Fruit fly (Drosophila melanogaster) whole organism, wandering third instar larva: Measurements from ENCODE around the gene Trax.

Experiments used
- Abd-B ChIP-seq: fragments of >200 bp; optimal IDR thresholded peaks from 2 replicates; lab custom pipeline; 2017; ENCODE audit warnings: missing biosample characterization, missing genetic modification characterization
- CG32264 ChIP-seq: fragments of 200-800 bp; sonication (Bioruptor generic); optimal IDR thresholded peaks from 2 replicates; lab custom pipeline; 2016; ENCODE audit warnings: missing biosample characterization, missing genetic modification characterization
- CG9705 ChIP-seq: fragments of 200-800 bp; sonication (Bioruptor generic); optimal IDR thresholded peaks from 2 replicates; lab custom pipeline; 2018; ENCODE audit warnings: missing biosample characterization, mild to moderate bottlenecking, missing genetic modification characterization
- CrebA ChIP-seq: fragments of 200-800 bp; sonication (Bioruptor generic); optimal IDR thresholded peaks from 2 replicates; lab custom pipeline; 2016; ENCODE audit warnings: missing biosample characterization, mild to moderate bottlenecking, missing genetic modification characterization, borderline replicate concordance
- Dfd ChIP-seq: fragments of >200 bp; optimal IDR thresholded peaks from 2 replicates; lab custom pipeline; 2017; ENCODE audit warnings: missing biosample characterization, missing genetic modification characterization
- Dif ChIP-seq: fragments of 200-275, 200-300 bp; sonication (Bioruptor generic); optimal IDR thresholded peaks from 2 replicates; lab custom pipeline; 2018; ENCODE audit warnings: missing biosample characterization, missing genetic modification characterization; ENCODE audit not compliant: partially characterized antibody
- GATAd ChIP-seq: sonication (Bioruptor generic); optimal IDR thresholded peaks from 2 replicates; lab custom pipeline; 2016; ENCODE audit warnings: missing biosample characterization, missing genetic modification characterization
- HLH106 ChIP-seq: fragments of 200-800 bp; optimal IDR thresholded peaks from 3 replicates; lab custom pipeline; 2019; ENCODE audit warnings: missing biosample characterization, mild to moderate bottlenecking, missing genetic modification characterization, moderate library complexity
- Hnf4 ChIP-seq: fragments of 200-800 bp; sonication (Bioruptor generic); optimal IDR thresholded peaks from 2 replicates; lab custom pipeline; 2016; ENCODE audit warnings: missing biosample characterization, mild to moderate bottlenecking, missing genetic modification characterization
- Hr78 ChIP-seq: fragments of >200 bp; optimal IDR thresholded peaks from 2 replicates; lab custom pipeline; 2017; ENCODE audit warnings: missing biosample characterization, missing genetic modification characterization
- Hr83 ChIP-seq: fragments of 200-300 bp; sonication (Bioruptor generic); optimal IDR thresholded peaks from 2 replicates; lab custom pipeline; 2016; ENCODE audit warnings: missing biosample characterization, mild to moderate bottlenecking, missing genetic modification characterization, moderate library complexity; ENCODE audit not compliant: poor library complexity, severe bottlenecking
- Jra ChIP-seq: sonication (Bioruptor generic); optimal IDR thresholded peaks from 2 replicates; lab custom pipeline; 2016; ENCODE audit warnings: missing biosample characterization, missing genetic modification characterization
- Mio ChIP-seq: sonication (Bioruptor generic); optimal IDR thresholded peaks from 2 replicates; lab custom pipeline; 2016; ENCODE audit warnings: missing biosample characterization, missing genetic modification characterization
- Myc ChIP-seq: fragments of >200 bp; optimal IDR thresholded peaks from 2 replicates; lab custom pipeline; 2017
- N ChIP-seq: fragments of >200 bp; optimal IDR thresholded peaks from 2 replicates; lab custom pipeline; 2018; ENCODE audit warnings: missing biosample characterization, missing external identifiers, missing genetic modification characterization
- OdsH ChIP-seq: fragments of 200-800 bp; sonication (Bioruptor generic); optimal IDR thresholded peaks from 2 replicates; lab custom pipeline; 2016; ENCODE audit warnings: missing biosample characterization, mild to moderate bottlenecking, missing genetic modification characterization
- Rel ChIP-seq, 2 experiments: fragments of 200-800 bp; sonication (Bioruptor generic) in 1 of 2; optimal IDR thresholded peaks; 2 replicates in 1 of 2; 3 replicates in 1 of 2; lab custom pipeline; 2016 to 2019; ENCODE audit warnings: mild to moderate bottlenecking in 2 of 2, missing biosample characterization in 2 of 2, missing genetic modification characterization in 2 of 2, moderate library complexity in 1 of 2
- Sp1 ChIP-seq: fragments of 200-800 bp; sonication (Bioruptor generic); optimal IDR thresholded peaks from 3 replicates; lab custom pipeline; 2019; ENCODE audit warnings: missing biosample characterization, mild to moderate bottlenecking, missing genetic modification characterization, moderate library complexity
- Vsx2 ChIP-seq: fragments of 200-300, 225-300 bp; sonication (Bioruptor generic); optimal IDR thresholded peaks from 2 replicates; lab custom pipeline; 2018; ENCODE audit warnings: missing biosample characterization, missing genetic modification characterization; ENCODE audit not compliant: partially characterized antibody
- br ChIP-seq: fragments of 200-800 bp; sonication (Bioruptor generic); optimal IDR thresholded peaks from 2 replicates; lab custom pipeline; 2016; ENCODE audit warnings: missing biosample characterization, missing genetic modification characterization
- brk ChIP-seq: fragments of 200-800 bp; sonication (Bioruptor generic); optimal IDR thresholded peaks from 2 replicates; lab custom pipeline; 2016; ENCODE audit warnings: missing biosample characterization, mild to moderate bottlenecking, missing genetic modification characterization
- dl ChIP-seq, 2 experiments: fragments of 175-275, 200-275 bp in 1 of 2; fragments of 200-275 bp in 1 of 2; sonication (Bioruptor generic); optimal IDR thresholded peaks; lab custom pipeline; 2018; ENCODE audit warnings: mild to moderate bottlenecking in 2 of 2, missing biosample characterization in 2 of 2, missing genetic modification characterization in 2 of 2, moderate library complexity in 2 of 2; ENCODE audit not compliant: partially characterized antibody in 2 of 2, insufficient read depth in 1 of 2
- dmrt93B ChIP-seq: fragments of 200-800 bp; sonication (Bioruptor generic); optimal IDR thresholded peaks from 2 replicates; lab custom pipeline; 2018; ENCODE audit warnings: missing biosample characterization, mild to moderate bottlenecking, missing genetic modification characterization
- dsf ChIP-seq: sonication (Bioruptor generic); optimal IDR thresholded peaks from 2 replicates; lab custom pipeline; 2016; ENCODE audit warnings: missing biosample characterization, missing genetic modification characterization, borderline replicate concordance
- ey ChIP-seq: fragments of 200-800 bp; sonication (Bioruptor generic); optimal IDR thresholded peaks from 2 replicates; lab custom pipeline; 2016; ENCODE audit warnings: missing biosample characterization, missing genetic modification characterization
- foxo ChIP-seq, 2 experiments: fragments of 200-800 bp; sonication (Bioruptor generic); optimal IDR thresholded peaks; 2 replicates in 1 of 2; 3 replicates in 1 of 2; lab custom pipeline; 2016 to 2017; ENCODE audit warnings: missing biosample characterization in 2 of 2, missing genetic modification characterization in 2 of 2
- fru ChIP-seq: fragments of 200-800 bp; sonication (Bioruptor generic); optimal IDR thresholded peaks from 3 replicates; lab custom pipeline; 2016; ENCODE audit warnings: missing biosample characterization, mild to moderate bottlenecking, missing genetic modification characterization
- h ChIP-seq: fragments of 200-800 bp; sonication (Bioruptor generic); optimal IDR thresholded peaks from 3 replicates; lab custom pipeline; 2016; ENCODE audit warnings: missing biosample characterization, mild to moderate bottlenecking, missing genetic modification characterization
- jim ChIP-seq: fragments of 175-275, 200-325 bp; sonication (Bioruptor generic); optimal IDR thresholded peaks from 2 replicates; lab custom pipeline; 2016; ENCODE audit warnings: missing biosample characterization, mild to moderate bottlenecking, missing genetic modification characterization
- lola ChIP-seq: fragments of >200 bp; optimal IDR thresholded peaks from 2 replicates; lab custom pipeline; 2017; ENCODE audit warnings: missing biosample characterization, missing genetic modification characterization
- pan ChIP-seq: fragments of >200 bp; optimal IDR thresholded peaks from 2 replicates; lab custom pipeline; 2017
- psq ChIP-seq: fragments of 200-800 bp; sonication (Bioruptor generic); optimal IDR thresholded peaks from 3 replicates; lab custom pipeline; 2017; ENCODE audit warnings: missing biosample characterization, mild to moderate bottlenecking, missing genetic modification characterization, moderate library complexity
- rgr ChIP-seq: fragments of 200-800 bp; sonication (Bioruptor generic); optimal IDR thresholded peaks from 3 replicates; lab custom pipeline; 2016; ENCODE audit warnings: missing biosample characterization, mild to moderate bottlenecking, missing genetic modification characterization
- sage ChIP-seq: fragments of 200-800 bp; sonication (Bioruptor generic); optimal IDR thresholded peaks from 2 replicates; lab custom pipeline; 2016; ENCODE audit warnings: missing biosample characterization, mild to moderate bottlenecking, missing genetic modification characterization
- sv ChIP-seq: fragments of 200-800 bp; sonication (Bioruptor generic); optimal IDR thresholded peaks from 3 replicates; lab custom pipeline; 2016; ENCODE audit warnings: missing biosample characterization, missing genetic modification characterization
- tai ChIP-seq: sonication (Bioruptor generic); optimal IDR thresholded peaks from 2 replicates; lab custom pipeline; 2016; ENCODE audit warnings: missing biosample characterization, missing genetic modification characterization
- usp ChIP-seq: fragments of >200 bp; optimal IDR thresholded peaks from 2 replicates; lab custom pipeline; 2017; ENCODE audit warnings: missing biosample characterization, missing genetic modification characterization
- woc ChIP-seq: sonication (Bioruptor generic); optimal IDR thresholded peaks from 2 replicates; lab custom pipeline; 2016; ENCODE audit warnings: missing biosample characterization, mild to moderate bottlenecking, missing genetic modification characterization

Trax gene

dm6 chr3R:15342926-15343685 is 18.4 kb upstream of the Trax start, which contains the start of gene Nagk (continued):
- TF ChIP-seq Sp1 (peak; percentile 68), N (GFP tag; lab: Kevin White, UChicago) (no peak), HLH106 (peak; percentile 56), Myc (lab: Kevin White, UChicago) (no peak), psq (peak; percentile 51), br (GFP tag; lab: Kevin White, UChicago) (peak; percentile 49)
- TF ChIP-seq, all 38 proteins: peak for 19

DNA sequence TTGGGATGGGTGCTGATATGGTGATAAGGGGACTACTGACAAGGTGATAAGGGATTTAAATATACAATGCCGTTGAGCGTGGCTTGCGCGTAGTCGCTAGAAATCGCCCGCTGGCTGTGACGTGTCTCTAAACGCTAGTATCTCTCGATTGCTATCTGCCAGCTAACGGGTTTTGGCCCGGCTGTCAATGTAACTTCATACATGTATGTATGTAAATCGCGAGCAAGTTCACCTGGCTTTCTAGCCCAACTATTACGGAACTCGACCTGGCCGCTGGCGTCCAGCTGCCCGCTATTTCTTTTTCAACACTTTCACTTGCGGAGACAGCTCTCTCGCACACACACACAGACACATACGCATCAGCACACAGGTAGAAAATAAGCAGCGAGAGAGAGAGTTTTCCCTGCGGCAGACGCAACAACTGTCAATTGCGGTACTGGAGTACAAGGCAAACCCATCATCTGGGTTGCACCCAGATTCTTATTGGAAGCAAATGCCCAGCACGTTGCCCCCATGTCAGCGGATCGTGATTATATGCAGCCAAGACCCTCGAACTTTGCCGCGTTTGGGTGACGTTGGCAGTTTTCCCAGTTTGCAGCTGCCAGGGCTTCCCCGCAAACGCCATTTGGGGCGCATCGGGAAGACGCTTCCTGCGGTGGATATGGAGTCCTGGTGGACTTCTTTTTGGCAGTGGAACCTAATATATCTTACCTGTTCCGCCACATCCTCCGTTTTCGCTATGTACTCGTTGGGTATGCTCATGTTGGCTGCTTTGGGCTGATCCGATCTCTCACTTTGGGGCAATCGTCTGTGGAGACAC is 16.1 kb upstream of the Trax start:
- no peak for TF ChIP-seq Rel (GFP tag; optimal IDR thresholded peaks at IDR 0.05; lab: Kevin White, UChicago)
- peak; percentile 67 for TF ChIP-seq Rel (tag; optimal IDR thresholded peaks at IDR 0.05; lab: Kevin White, UChicago)
- TF ChIP-seq lola (GFP tag; lab: Kevin White, UChicago) = no peak
- TF ChIP-seq HLH106 = no peak
- no peak for TF ChIP-seq usp (GFP tag; lab: Kevin White, UChicago)
- TF ChIP-seq, all 38 proteins: peak for 1

DNA sequence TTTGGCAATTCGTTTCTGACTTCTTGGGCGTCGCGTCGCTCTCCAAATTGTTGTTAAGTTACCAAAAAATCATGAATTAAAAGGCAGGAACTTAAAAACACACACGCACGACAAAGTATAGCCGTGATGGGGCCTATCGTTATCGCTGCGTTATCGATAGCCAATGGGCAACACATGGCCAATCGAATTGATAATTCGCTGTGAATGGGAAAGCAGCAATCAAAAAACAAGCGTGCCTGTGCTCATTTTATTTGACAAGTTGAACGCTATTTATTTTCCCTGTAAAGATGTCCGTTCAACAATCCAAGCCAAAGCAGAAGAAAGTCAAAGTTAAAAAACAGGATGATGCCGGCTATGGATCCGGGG is 15.5 kb upstream of the Trax start, which contains the start of the genes Surf4 and CG31301:
Gene Surf4, minus strand, starts transcription at position 159 of the 366 bp plus-strand sequence.
Gene CG31301, plus strand, starts transcription at position 188 of the 366 bp plus-strand sequence.
- peak; percentile 3 for TF ChIP-seq Myc (lab: Kevin White, UChicago)
- TF ChIP-seq sv (GFP tag; lab: Kevin White, UChicago) = no peak
- TF ChIP-seq fru = no peak
- no peak for TF ChIP-seq brk (GFP tag; lab: Kevin White, UChicago)

DNA sequence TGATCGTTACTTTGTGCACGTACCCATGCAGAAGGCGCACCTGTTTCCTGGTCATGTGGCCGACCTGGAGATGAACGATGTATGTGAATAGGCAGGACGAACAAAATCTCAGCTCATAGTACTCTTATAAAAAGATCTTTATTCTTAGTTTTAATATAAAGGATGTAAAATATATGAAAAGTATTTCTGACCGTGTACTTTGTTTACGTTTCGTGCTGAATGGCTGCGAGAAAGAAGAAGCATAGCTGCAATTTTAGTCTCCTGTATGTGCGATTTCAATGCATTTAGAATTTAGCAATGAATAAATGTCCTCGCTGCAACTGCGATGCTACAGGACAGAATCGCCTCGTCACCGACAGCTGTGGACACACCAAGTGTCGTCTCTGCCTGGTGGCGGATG is 13.7 kb upstream of the Trax start, which contains the start of the genes CG42726 and CG42727:
Gene CG42726, plus strand, starts transcription at position 227 of the 400 bp plus-strand sequence.
Gene CG42727, plus strand, starts transcription at position 227 of the 400 bp plus-strand sequence.
- peak in 1 of 2 experiments; percentile 60 for TF ChIP-seq foxo (GFP tag; optimal IDR thresholded peaks at IDR 0.05; lab: Kevin White, UChicago)
- no peak for TF ChIP-seq tai
- TF ChIP-seq Rel (GFP tag; optimal IDR thresholded peaks at IDR 0.05; lab: Kevin White, UChicago) = no peak
- TF ChIP-seq Rel (tag; optimal IDR thresholded peaks at IDR 0.05; lab: Kevin White, UChicago) = no peak
- TF ChIP-seq jim (GFP tag; lab: Kevin White, UChicago) = no peak
- TF ChIP-seq br (GFP tag; lab: Kevin White, UChicago) = peak; percentile 45
- no peak for TF ChIP-seq Hnf4
- TF ChIP-seq pan (lab: Kevin White, UChicago) = no peak
- TF ChIP-seq dl (GFP tag; optimal IDR thresholded peaks at IDR 0.05; lab: Kevin White, UChicago; ENCODE audit: insufficient read depth in 1 of 2, partially characterized antibody in 2 of 2) = no peak
- no peak for TF ChIP-seq psq
- TF ChIP-seq usp (GFP tag; lab: Kevin White, UChicago) = no peak
- TF ChIP-seq Dif (GFP tag; lab: Kevin White, UChicago) = no peak
- no peak for TF ChIP-seq Jra (GFP tag; lab: Kevin White, UChicago)
- no peak for TF ChIP-seq GATAd (GFP tag; lab: Kevin White, UChicago)
- TF ChIP-seq fru = no peak
- TF ChIP-seq sv (GFP tag; lab: Kevin White, UChicago) = peak; percentile 14
- no peak for TF ChIP-seq brk (GFP tag; lab: Kevin White, UChicago)
- peak; percentile 28 for TF ChIP-seq Sp1
- TF ChIP-seq Myc (lab: Kevin White, UChicago) = no peak
- no peak for TF ChIP-seq Vsx2
- no peak for TF ChIP-seq N (GFP tag; lab: Kevin White, UChicago)
- TF ChIP-seq OdsH (GFP tag; lab: Kevin White, UChicago) = peak; percentile 18
- TF ChIP-seq Mio (GFP tag; lab: Kevin White, UChicago) = no peak
- TF ChIP-seq sage (GFP tag; lab: Kevin White, UChicago) = no peak
- TF ChIP-seq CrebA (GFP tag; lab: Kevin White, UChicago) = no peak
- TF ChIP-seq rgr (GFP tag; lab: Kevin White, UChicago) = peak; percentile 56
- TF ChIP-seq h (GFP tag; lab: Kevin White, UChicago) = peak; percentile 43
- no peak for TF ChIP-seq CG32264
- TF ChIP-seq woc (GFP tag; lab: Kevin White, UChicago) = peak; percentile 17
- no peak for TF ChIP-seq Hr83 (GFP tag; lab: Kevin White, UChicago)
- no peak for TF ChIP-seq dmrt93B
- TF ChIP-seq HLH106 = peak; percentile 45
- TF ChIP-seq ey = peak; percentile 27
- TF ChIP-seq Abd-B (GFP tag; lab: Kevin White, UChicago) = no peak
- peak; percentile 16 for TF ChIP-seq CG9705 (GFP tag; lab: Kevin White, UChicago)
- TF ChIP-seq lola (GFP tag; lab: Kevin White, UChicago) = no peak
- TF ChIP-seq Hr78 (GFP tag; lab: Kevin White, UChicago) = no peak
- no peak for TF ChIP-seq Dfd (GFP tag; lab: Kevin White, UChicago)
- no peak for TF ChIP-seq dsf (GFP tag; lab: Kevin White, UChicago)
